Fruit fly (Drosophila melanogaster) whole organism, pupa: ENCODE data around the gene Nepl19.

Experiments used
- CG13204 ChIP-seq: fragments of 200-800 bp; sonication (Bioruptor generic); optimal IDR thresholded peaks from 2 replicates; lab custom pipeline; 2018; ENCODE audit warnings: missing biosample characterization, mild to moderate bottlenecking, missing genetic modification characterization, moderate library complexity
- CG14655 ChIP-seq: fragments of 200-800 bp; sonication (Bioruptor generic); optimal IDR thresholded peaks from 3 replicates; lab custom pipeline; 2017; ENCODE audit warnings: mild to moderate bottlenecking, missing biosample characterization, missing genetic modification reagents, missing genetic modification characterization
- CG32121 ChIP-seq: fragments of 200-800 bp; sonication (Bioruptor generic); IDR thresholded peaks from 2 replicates; pipeline ENCODE4 v1.3.6; 2022; ENCODE audit warnings: missing biosample characterization, missing genetic modification characterization
- CG4496 ChIP-seq: fragments of 200-800 bp; sonication (Bioruptor generic); IDR thresholded peaks from 3 replicates; pipeline ENCODE4 v1.3.6; 2022; ENCODE audit warnings: missing biosample characterization, missing genetic modification characterization
- CG8301 ChIP-seq: fragments of 200-800 bp; sonication (Bioruptor generic); optimal IDR thresholded peaks from 2 replicates; lab custom pipeline; 2018; ENCODE audit warnings: missing biosample characterization, mild to moderate bottlenecking, missing genetic modification characterization
- D1 ChIP-seq: fragments of 200-800 bp; sonication (Bioruptor generic); optimal IDR thresholded peaks from 2 replicates; lab custom pipeline; 2018; ENCODE audit warnings: missing biosample characterization, mild to moderate bottlenecking, missing genetic modification characterization, moderate library complexity
- EcR ChIP-seq: fragments of 200-800 bp; sonication (Bioruptor generic); optimal IDR thresholded peaks from 3 replicates; lab custom pipeline; 2019; ENCODE audit warnings: missing biosample characterization, missing genetic modification characterization, mild to moderate bottlenecking, moderate library complexity, missing genetic modification reagents
- Pif1B ChIP-seq: fragments of 200-800 bp; sonication (Bioruptor generic); optimal IDR thresholded peaks from 3 replicates; lab custom pipeline; 2016; ENCODE audit warnings: missing biosample characterization, missing genetic modification characterization
- Snoo ChIP-seq: fragments of 200-800 bp; sonication (Bioruptor generic); optimal IDR thresholded peaks from 3 replicates; lab custom pipeline; 2017; ENCODE audit warnings: missing biosample characterization, mild to moderate bottlenecking, missing genetic modification characterization, inconsistent platforms
- fd96Ca ChIP-seq: fragments of 200-800 bp; sonication (Bioruptor generic); IDR thresholded peaks from 3 replicates; pipeline ENCODE4 v1.3.6; 2022; ENCODE audit warnings: missing biosample characterization, missing genetic modification characterization
- rn ChIP-seq: fragments of 200-800 bp; sonication (Bioruptor generic); IDR thresholded peaks from 2 replicates; pipeline ENCODE4 v1.3.6; 2022; ENCODE audit warnings: missing biosample characterization, missing genetic modification characterization

- TF ChIP-seq EcR (no peak), Pif1B (no peak), rn (no peak), CG14655 (GFP tag; lab: Kevin White, UChicago) (no peak), D1 (tag; lab: Kevin White, UChicago) (no peak), CG4496 (no peak), CG32121 (GFP tag; lab: Robert Waterston, UW) (no peak), Snoo (no peak), CG13204 (GFP tag; lab: Kevin White, UChicago) (no peak), fd96Ca (GFP tag; lab: Robert Waterston, UW) (no peak), CG8301 (tag; lab: Kevin White, UChicago) (no peak)
These were observed 33.9 kb downstream of the Nepl19 start for dm6 chr3R:28845981-28846380.
